Worm (Caenorhabditis elegans): ENCODE data around the gene nhr-257.

- TF ChIP-seq him-1 (tag; optimal IDR thresholded peaks at IDR 0.05), result no peak
- TF ChIP-seq dao-5 (tag; optimal IDR thresholded peaks at IDR 0.05), result no peak
- TF ChIP-seq W03F9.2 (tag; optimal IDR thresholded peaks at IDR 0.05), result no peak
Measured at ce11 chrII:3902798-3903197, 50.0 kb downstream of the nhr-257 start, which contains the start of gene F53C3.3.
